Worm (Caenorhabditis elegans) whole organism, young adult: ENCODE results near the gene msrp-3.
"Not testable (repeated sequence)": the region's sequence is repeated elsewhere in the genome, so short reads cannot be mapped to it uniquely, and the experiment has no call there.

Source experiments
- B0336.3 ChIP-seq: fragments of 200-800 bp; sonication (Bioruptor generic); IDR thresholded peaks from 2 replicates; pipeline ENCODE4 v1.3.6; 2022; ENCODE audit warnings: missing genetic modification characterization, missing compliant biosample characterization
- C06A6.2 ChIP-seq: fragments of 200-800 bp; sonication (Bioruptor generic); conservative IDR thresholded peaks from 2 replicates; pipeline ENCODE4 v1.3.6; 2022; ENCODE audit warnings: missing genetic modification characterization, missing compliant biosample characterization
- D2030.7 ChIP-seq: fragments of 200-800 bp; sonication (Bioruptor generic); IDR thresholded peaks from 2 replicates; pipeline ENCODE4 v1.3.6; 2022; ENCODE audit warnings: missing genetic modification reagents, missing genetic modification characterization, missing compliant biosample characterization
- F33H1.4 ChIP-seq: fragments of 200-800 bp; sonication (Bioruptor generic); IDR thresholded peaks from 2 replicates; pipeline ENCODE4 v1.3.6; 2022; ENCODE audit warnings: missing genetic modification reagents, missing genetic modification characterization, missing compliant biosample characterization
- F39B2.1 ChIP-seq: fragments of 200-800 bp; sonication (Bioruptor generic); IDR thresholded peaks from 2 replicates; pipeline ENCODE4 v1.3.6; 2022; ENCODE audit warnings: missing genetic modification reagents, missing genetic modification characterization, missing compliant biosample characterization
- F55B11.4 ChIP-seq: sonication (generic microtip); optimal IDR thresholded peaks from 2 replicates; lab custom pipeline; 2016; ENCODE audit warnings: missing compliant biosample characterization, missing genetic modification characterization, borderline replicate concordance; ENCODE audit not compliant: insufficient read depth
- Y67H2A.10 ChIP-seq: fragments of 200-800 bp; sonication (Bioruptor generic); conservative IDR thresholded peaks from 2 replicates; pipeline ENCODE4 v1.3.6; 2022; ENCODE audit warnings: missing genetic modification reagents, missing genetic modification characterization, missing compliant biosample characterization
- Y79H2A.3 ChIP-seq: fragments of 200-800 bp; sonication (Bioruptor generic); conservative IDR thresholded peaks from 2 replicates; pipeline ENCODE4 v1.3.6; 2022; ENCODE audit warnings: missing genetic modification reagents, missing genetic modification characterization, missing compliant biosample characterization
- ama-1 ChIP-seq, 3 experiments: fragments of 150-350 bp in 1 of 3; sonication (generic microtip) in 2 of 3; optimal IDR thresholded peaks; 2 replicates each; lab custom pipeline; 2014 to 2018; ENCODE audit warnings: missing biosample characterization in 2 of 3, missing genetic modification characterization in 2 of 3, missing genetic modification reagents in 2 of 3
- aptf-3 ChIP-seq: fragments of 200-800 bp; sonication (Bioruptor generic); IDR thresholded peaks from 2 replicates; pipeline ENCODE4 v1.3.6; 2022; ENCODE audit warnings: missing genetic modification characterization, missing compliant biosample characterization
- athp-1 ChIP-seq: sonication (generic microtip); optimal IDR thresholded peaks from 2 replicates; lab custom pipeline; 2017; ENCODE audit warnings: mild to moderate bottlenecking, missing genetic modification characterization, missing compliant biosample characterization
- cebp-2 ChIP-seq: fragments of 200-800 bp; sonication (Bioruptor generic); IDR thresholded peaks from 2 replicates; pipeline ENCODE4 v1.3.6; 2022; ENCODE audit warnings: missing genetic modification characterization, missing compliant biosample characterization
- ceh-58 ChIP-seq: fragments of 200-800 bp; sonication (Bioruptor generic); IDR thresholded peaks from 2 replicates; pipeline ENCODE4 v1.3.6; 2022; ENCODE audit warnings: missing genetic modification characterization, missing compliant biosample characterization
- ceh-91 ChIP-seq: fragments of 200-800 bp; sonication (Bioruptor generic); IDR thresholded peaks from 2 replicates; pipeline ENCODE4 v1.3.6; 2022; ENCODE audit warnings: missing genetic modification reagents, missing genetic modification characterization, missing compliant biosample characterization
- egl-18 ChIP-seq: fragments of 200-800 bp; sonication (Bioruptor generic); IDR thresholded peaks from 2 replicates; pipeline ENCODE4 v1.3.6; 2022; ENCODE audit warnings: missing genetic modification reagents, missing genetic modification characterization, missing compliant biosample characterization
- egl-44 ChIP-seq: fragments of 200-800 bp; sonication (Bioruptor generic); IDR thresholded peaks from 2 replicates; pipeline ENCODE4 v1.3.6; 2022; ENCODE audit warnings: missing genetic modification reagents, missing genetic modification characterization, missing compliant biosample characterization
- fkh-3 ChIP-seq: sonication (generic microtip); optimal IDR thresholded peaks from 2 replicates; lab custom pipeline; 2016; ENCODE audit warnings: mild to moderate bottlenecking, missing genetic modification characterization, missing compliant biosample characterization
- him-1 ChIP-seq: sonication (generic microtip); optimal IDR thresholded peaks from 2 replicates; lab custom pipeline; 2016; ENCODE audit warnings: missing genotype, missing genetic modification reagents, missing genetic modification characterization, missing compliant biosample characterization
- hrde-1 ChIP-seq: sonication (generic microtip); optimal IDR thresholded peaks from 2 replicates; lab custom pipeline; 2016; ENCODE audit warnings: missing genetic modification characterization, mild to moderate bottlenecking, missing compliant biosample characterization, moderate library complexity, missing genotype, missing genetic modification reagents, borderline replicate concordance
- lin-35 ChIP-seq, 3 experiments: fragments of 150-350 bp in 2 of 3; sonication (generic microtip) in 1 of 3; optimal IDR thresholded peaks; 2 replicates each; lab custom pipeline; 2014 to 2018; ENCODE audit warnings: missing biosample characterization in 3 of 3, missing genetic modification characterization in 3 of 3, missing genetic modification reagents in 3 of 3
- lin-40 ChIP-seq: sonication (generic microtip); optimal IDR thresholded peaks from 2 replicates; lab custom pipeline; 2016; ENCODE audit warnings: missing genetic modification characterization, mild to moderate bottlenecking, missing compliant biosample characterization, missing genotype, missing genetic modification reagents
- madf-6 ChIP-seq: fragments of 200-800 bp; sonication (Bioruptor generic); IDR thresholded peaks from 2 replicates; pipeline ENCODE4 v1.3.6; 2022; ENCODE audit warnings: missing genetic modification reagents, missing genetic modification characterization, missing compliant biosample characterization
- nfyb-1 ChIP-seq: fragments of 200-800 bp; sonication (Bioruptor generic); IDR thresholded peaks from 2 replicates; pipeline ENCODE4 v1.3.6; 2022; ENCODE audit warnings: missing genetic modification reagents, missing genetic modification characterization, missing compliant biosample characterization
- nhr-27 ChIP-seq: fragments of 200-800 bp; sonication (Bioruptor generic); optimal IDR thresholded peaks from 2 replicates; lab custom pipeline; 2018; ENCODE audit warnings: mild to moderate bottlenecking, missing genetic modification characterization, moderate library complexity, missing compliant biosample characterization
- nhr-90 ChIP-seq: sonication (generic microtip); optimal IDR thresholded peaks from 2 replicates; lab custom pipeline; 2016; ENCODE audit warnings: missing genotype, mild to moderate bottlenecking, missing genetic modification characterization, missing compliant biosample characterization
- pha-4 ChIP-seq: fragments of 150-350 bp; sonication (generic microtip); optimal IDR thresholded peaks from 2 replicates; lab custom pipeline; 2014; ENCODE audit warnings: missing biosample characterization, missing genetic modification reagents, missing genetic modification characterization
- rcor-1 ChIP-seq: fragments of 200-800 bp; sonication (Bioruptor generic); IDR thresholded peaks from 2 replicates; pipeline ENCODE4 v1.3.6; 2022; ENCODE audit warnings: missing genetic modification reagents, missing genetic modification characterization, missing compliant biosample characterization
- sdz-38 ChIP-seq: sonication (generic microtip); optimal IDR thresholded peaks from 2 replicates; lab custom pipeline; 2016; ENCODE audit warnings: missing genotype, missing genetic modification characterization, missing compliant biosample characterization
- snpc-1.3 ChIP-seq: sonication (generic microtip); optimal IDR thresholded peaks from 2 replicates; lab custom pipeline; 2017; ENCODE audit warnings: missing genetic modification characterization, mild to moderate bottlenecking, missing compliant biosample characterization, antibody characterized with exemption, moderate library complexity, missing genotype, missing genetic modification reagents; ENCODE audit not compliant: insufficient read depth
- snpc-3.4 ChIP-seq: sonication (generic microtip); optimal IDR thresholded peaks from 2 replicates; lab custom pipeline; 2017; ENCODE audit warnings: missing genetic modification characterization, mild to moderate bottlenecking, missing compliant biosample characterization, antibody characterized with exemption, moderate library complexity, missing genotype, missing genetic modification reagents
- somi-1 ChIP-seq: fragments of 200-800 bp; sonication (Bioruptor generic); optimal IDR thresholded peaks from 2 replicates; lab custom pipeline; 2018; ENCODE audit warnings: mild to moderate bottlenecking, missing genetic modification characterization, missing compliant biosample characterization
- tlf-1 ChIP-seq: fragments of 200-800 bp; sonication (Bioruptor generic); optimal IDR thresholded peaks from 2 replicates; lab custom pipeline; 2018; ENCODE audit warnings: mild to moderate bottlenecking, missing genetic modification characterization, missing compliant biosample characterization
- zfh-2 ChIP-seq: fragments of 200-800 bp; sonication (Bioruptor generic); conservative IDR thresholded peaks from 2 replicates; pipeline ENCODE4 v1.3.6; 2022; ENCODE audit warnings: missing genetic modification reagents, missing genetic modification characterization, missing compliant biosample characterization
- zim-3 ChIP-seq: sonication (generic microtip); optimal IDR thresholded peaks from 2 replicates; lab custom pipeline; 2017; ENCODE audit warnings: mild to moderate bottlenecking, missing genetic modification characterization, moderate library complexity, missing compliant biosample characterization

The msrp-3 gene

DNA sequence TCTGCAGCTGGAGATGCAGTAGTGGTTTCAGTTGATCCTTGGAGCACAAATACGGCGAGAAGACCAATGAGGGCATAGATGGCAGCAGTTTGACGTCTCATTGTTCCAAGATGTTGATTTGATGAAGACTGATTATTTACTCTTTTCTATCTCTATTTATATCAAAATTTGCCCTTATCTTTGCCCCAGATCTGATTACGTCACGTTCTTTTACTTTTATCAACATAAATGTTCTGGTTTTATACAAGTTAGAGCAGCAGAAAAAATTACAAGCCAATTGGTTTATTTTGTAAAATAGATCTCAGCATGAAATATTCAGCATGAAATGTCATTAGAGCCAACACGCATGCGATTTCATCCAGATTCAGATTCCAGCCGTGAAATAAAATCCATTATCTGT is 8.1 kb upstream of the msrp-3 start, which contains the start of gene msrp-4:
Gene msrp-4 (minus strand): TSS at position 101 of the 400 bp plus-strand sequence.
- not testable (repeated sequence) for TF ChIP-seq D2030.7 (GFP tag; lab: Robert Waterston, UW); F39B2.1 (GFP tag; lab: Robert Waterston, UW); ama-1 (optimal IDR thresholded peaks at IDR 0.05; lab: Kevin White, UChicago); ama-1 (GFP tag; optimal IDR thresholded peaks at IDR 0.05; lab: Kevin White, UChicago)

DNA sequence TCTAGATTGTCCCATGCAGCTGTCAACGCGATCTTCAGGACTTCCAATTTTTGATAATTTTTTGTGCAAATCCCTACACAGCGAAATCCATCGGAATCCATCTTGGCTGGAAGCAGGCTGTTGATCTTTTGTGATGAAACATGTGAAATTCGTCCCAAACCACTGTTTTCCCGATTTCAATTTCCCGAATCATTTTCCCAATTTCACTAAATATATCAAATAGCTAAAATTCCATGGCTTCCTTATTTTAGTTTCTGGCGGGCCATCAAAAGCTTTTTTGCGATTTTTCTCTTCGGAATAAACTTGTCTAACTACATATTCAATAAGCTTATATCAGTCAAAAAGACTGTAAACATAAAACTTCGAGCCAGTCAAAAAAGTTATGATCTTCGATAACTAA is 6.9 kb upstream of the msrp-3 start, which contains the start of gene F46F5.8:
Gene F46F5.8 (minus strand): TSS at position 101 of the 400 bp plus-strand sequence.
- TF ChIP-seq Y67H2A.10 (no peak), ceh-91 (no peak), him-1 (tag; lab: Kevin White, UChicago) (no peak), madf-6 (GFP tag; lab: Robert Waterston, UW) (no peak), cebp-2 (GFP tag; lab: Robert Waterston, UW) (no peak)

DNA sequence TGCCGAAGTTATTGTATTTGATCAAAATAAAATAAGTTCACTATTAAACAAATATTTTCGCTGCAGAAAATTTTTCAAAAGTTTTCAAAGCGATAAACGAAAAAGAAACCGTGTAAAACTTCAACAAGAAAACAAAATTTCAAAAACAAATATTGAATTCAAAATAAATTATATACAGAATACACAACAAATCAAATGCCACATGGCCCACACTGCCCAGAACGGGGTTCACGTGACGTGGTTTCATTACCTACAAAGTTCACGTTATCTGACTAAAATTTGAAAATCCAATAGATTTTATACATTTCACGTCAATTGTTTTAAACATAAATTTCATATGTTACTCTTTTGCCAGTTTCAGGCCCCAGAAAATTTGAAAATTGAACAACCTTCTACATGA is 5.9 kb upstream of the msrp-3 start, which contains the start of gene F46F5.7:
Gene F46F5.7 (minus strand): TSS at position 101 of the 400 bp plus-strand sequence.
- TF ChIP-seq nhr-90: no peak
- no peak for TF ChIP-seq athp-1 (tag; lab: Kevin White, UChicago)
- TF ChIP-seq snpc-1.3 (tag; lab: Kevin White, UChicago): no peak
- no peak for TF ChIP-seq zim-3 (tag; lab: Kevin White, UChicago)
- no peak for TF ChIP-seq F33H1.4 (GFP tag; lab: Robert Waterston, UW)
- TF ChIP-seq nfyb-1 (GFP tag; lab: Robert Waterston, UW): no peak
- no peak for TF ChIP-seq egl-18

DNA sequence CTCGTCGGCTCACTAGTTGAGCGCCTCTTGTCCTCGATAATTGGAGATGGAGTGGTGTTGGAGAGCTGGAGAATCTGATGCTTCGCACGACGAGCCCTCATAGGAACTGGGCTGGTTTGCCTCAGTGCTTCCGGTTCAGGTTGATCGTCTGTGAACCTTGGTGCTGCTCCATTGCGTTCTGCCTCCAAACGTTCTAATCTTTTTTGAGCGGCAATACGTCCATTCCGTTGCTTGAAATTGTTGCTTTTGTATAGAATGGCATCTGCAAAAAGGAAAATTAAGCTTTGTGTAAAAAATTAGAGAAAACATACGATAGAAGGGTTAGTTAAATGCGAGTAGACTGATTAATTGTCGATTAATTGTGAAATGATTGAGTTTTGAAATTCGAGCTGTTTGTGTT is 1.7 kb downstream of the msrp-3 start, which contains the start of gene F46F5.5:
Gene F46F5.5 (minus strand): TSS at position 101 of the 400 bp plus-strand sequence.
- TF ChIP-seq sdz-38: no peak
- TF ChIP-seq aptf-3 (GFP tag; lab: Robert Waterston, UW): no peak
- peak; percentile 66; the same call in 1 of the 2 replicates for TF ChIP-seq zfh-2 (GFP tag; lab: Robert Waterston, UW)
- TF ChIP-seq, all 124 proteins: peak for 1

DNA sequence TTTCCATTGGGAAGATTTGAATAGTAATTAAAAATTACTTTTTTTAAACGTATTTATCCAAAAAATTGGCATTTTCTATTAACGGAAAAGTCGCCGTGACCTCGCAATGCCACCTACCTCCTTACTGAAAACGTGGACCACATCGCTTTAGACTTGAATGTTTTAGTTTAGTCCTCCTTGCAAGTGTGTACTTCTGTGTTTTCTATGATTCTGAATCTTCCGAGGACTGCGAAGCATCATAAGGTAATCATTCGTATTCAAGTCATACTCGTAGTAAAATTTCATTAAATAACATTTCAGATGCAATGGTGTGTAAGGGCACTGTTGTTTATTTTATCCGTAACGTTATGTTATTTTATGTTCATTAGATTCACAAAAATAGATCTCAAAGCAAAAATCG is 6.2 kb downstream of the msrp-3 start, which contains the start of gene F46F5.11:
Gene F46F5.11 (plus strand): TSS at position 301 of the 400 bp plus-strand sequence.
- no peak for TF ChIP-seq ceh-58 (GFP tag; lab: Robert Waterston, UW)
- TF ChIP-seq tlf-1: no peak
- no peak for TF ChIP-seq egl-44
- TF ChIP-seq F55B11.4 (tag; lab: Kevin White, UChicago): no peak
- TF ChIP-seq somi-1 (GFP tag; lab: Kevin White, UChicago): no peak
- no peak for TF ChIP-seq snpc-3.4
- no peak for TF ChIP-seq nhr-27 (tag; lab: Kevin White, UChicago)
- TF ChIP-seq ceh-91: no peak
- no peak for TF ChIP-seq ama-1 (optimal IDR thresholded peaks at IDR 0.05; lab: Kevin White, UChicago)
- no peak for TF ChIP-seq ama-1 (GFP tag; optimal IDR thresholded peaks at IDR 0.05; lab: Kevin White, UChicago)
- no peak for TF ChIP-seq aptf-3 (GFP tag; lab: Robert Waterston, UW)
- TF ChIP-seq rcor-1 (GFP tag; lab: Robert Waterston, UW): no peak
- TF ChIP-seq D2030.7 (GFP tag; lab: Robert Waterston, UW): no peak

DNA sequence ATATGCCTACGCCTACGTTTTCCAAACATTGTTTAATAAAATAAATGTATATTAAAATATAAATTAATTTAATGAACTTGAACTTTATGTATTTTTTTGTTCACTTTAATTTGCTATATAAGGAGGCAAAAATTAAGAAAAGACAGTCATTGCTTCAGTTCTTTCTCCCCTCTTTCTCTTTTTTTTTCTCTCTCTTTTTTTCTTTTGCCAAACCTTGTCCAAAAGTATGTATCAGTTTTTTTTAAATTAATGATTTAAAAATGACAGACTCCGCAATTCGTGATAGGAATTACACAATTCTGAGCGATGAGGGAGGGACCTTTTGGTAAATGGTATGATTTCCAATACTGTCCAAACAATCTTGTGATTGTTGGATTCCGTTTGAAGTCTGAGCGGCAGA is 11.6 kb downstream of the msrp-3 start, which contains the start of gene F46F5.13:
Gene F46F5.13 (plus strand): TSS at position 301 of the 400 bp plus-strand sequence.
- TF ChIP-seq fkh-3 (tag; lab: Kevin White, UChicago) (no peak), lin-35 (GFP tag; optimal IDR thresholded peaks at IDR 0.05; lab: Kevin White, UChicago) (no peak), pha-4 (tag; lab: Kevin White, UChicago) (no peak), lin-40 (tag; lab: Kevin White, UChicago) (no peak), B0336.3 (no peak), egl-18 (no peak), zfh-2 (GFP tag; lab: Robert Waterston, UW) (no peak), Y79H2A.3 (no peak), aptf-3 (GFP tag; lab: Robert Waterston, UW) (no peak), hrde-1 (tag; lab: Kevin White, UChicago) (no peak), C06A6.2 (no peak)
